Fruit fly (Drosophila melanogaster): ENCODE results near the gene witty.

DNA sequence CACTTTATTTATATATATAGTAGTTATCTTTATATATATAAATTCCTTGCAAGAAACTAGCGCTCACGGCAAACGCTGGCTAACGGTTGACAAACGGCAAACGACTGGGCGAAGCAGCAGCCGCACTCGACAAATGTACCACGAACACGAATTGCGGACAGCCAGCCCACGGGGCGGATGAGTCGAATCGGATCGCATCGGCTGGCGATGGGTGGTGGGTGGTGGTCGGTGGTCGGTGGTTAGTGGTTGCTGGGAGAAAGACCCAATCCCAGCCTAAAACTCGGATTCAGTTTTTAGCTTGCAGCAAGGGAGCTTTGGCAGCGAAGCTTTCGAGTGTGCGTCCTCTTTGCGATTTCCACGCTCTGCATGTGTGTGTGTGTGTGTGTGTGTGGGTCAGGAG is 12.9 kb upstream of the witty start, which contains the start of gene CG7781:
- no peak for TF ChIP-seq CG8478 (optimal IDR thresholded peaks at IDR 0.05)
- no peak for TF ChIP-seq CTCF (optimal IDR thresholded peaks at IDR 0.05)
